Fruit fly (Drosophila melanogaster): ENCODE results near the gene MstProx.

Gene MstProx

dm6 chr3R:7330695-7331094 is 38.4 kb downstream of the MstProx start:
- TF ChIP-seq Sin3A (optimal IDR thresholded peaks at IDR 0.05), result no peak
- TF ChIP-seq Myc (optimal IDR thresholded peaks at IDR 0.05), result no peak
- TF ChIP-seq ttk (optimal IDR thresholded peaks at IDR 0.05), result no peak
- TF ChIP-seq h (optimal IDR thresholded peaks at IDR 0.05), result no peak
- no peak for TF ChIP-seq insv (optimal IDR thresholded peaks at IDR 0.05)
- no peak for TF ChIP-seq psq (optimal IDR thresholded peaks at IDR 0.05)

dm6 chr3R:7326200-7326599 is 42.9 kb downstream of the MstProx start:
- TF ChIP-seq Myc (optimal IDR thresholded peaks at IDR 0.05) (no peak), h (optimal IDR thresholded peaks at IDR 0.05) (no peak), psq (optimal IDR thresholded peaks at IDR 0.05) (no peak), insv (optimal IDR thresholded peaks at IDR 0.05) (no peak), Sin3A (optimal IDR thresholded peaks at IDR 0.05) (no peak), ttk (optimal IDR thresholded peaks at IDR 0.05) (no peak)

- TF ChIP-seq psq (optimal IDR thresholded peaks at IDR 0.05), result no peak
- TF ChIP-seq insv (optimal IDR thresholded peaks at IDR 0.05), result no peak
- TF ChIP-seq ttk (optimal IDR thresholded peaks at IDR 0.05), result no peak
- TF ChIP-seq Myc (optimal IDR thresholded peaks at IDR 0.05), result no peak
- no peak for TF ChIP-seq Sin3A (optimal IDR thresholded peaks at IDR 0.05)
- no peak for TF ChIP-seq h (optimal IDR thresholded peaks at IDR 0.05)
Observed at dm6 chr3R:7322549-7322948, 46.6 kb downstream of the MstProx start.

DNA sequence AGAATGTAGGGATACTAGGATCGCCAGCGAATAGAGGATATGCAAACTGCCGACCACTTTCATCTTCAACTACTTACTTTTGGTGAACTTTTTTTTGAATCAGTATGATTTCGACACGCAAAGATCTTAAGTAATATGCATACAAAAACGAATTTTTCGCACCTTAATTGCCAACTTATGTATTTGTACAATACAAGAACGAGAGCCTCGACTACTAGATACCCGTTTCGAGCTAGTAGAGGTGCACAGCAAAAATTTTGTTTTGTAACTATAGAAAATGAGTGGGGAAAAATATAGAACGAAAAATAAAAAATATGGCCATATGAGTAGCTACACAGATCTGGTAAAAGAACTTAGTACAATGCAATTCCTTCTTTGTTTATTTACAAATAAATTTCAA is 52.0 kb downstream of the MstProx start, which contains the start of gene CG10029:
CG10029 (minus strand) TSS at position 101 of the 400 bp plus-strand sequence.
- TF ChIP-seq h (optimal IDR thresholded peaks at IDR 0.05) (no peak), insv (optimal IDR thresholded peaks at IDR 0.05) (no peak), psq (optimal IDR thresholded peaks at IDR 0.05) (no peak), Myc (optimal IDR thresholded peaks at IDR 0.05) (no peak), Sin3A (optimal IDR thresholded peaks at IDR 0.05) (no peak)
